Fruit fly (Drosophila melanogaster) whole organism, wandering third instar larva: ENCODE results near the gene CG32625.

ENCODE experiments used
- GATAd ChIP-seq: sonication (Bioruptor generic); optimal IDR thresholded peaks from 2 replicates; lab custom pipeline; 2016; ENCODE audit warnings: missing biosample characterization, missing genetic modification characterization
- Hr78 ChIP-seq: fragments of >200 bp; optimal IDR thresholded peaks from 2 replicates; lab custom pipeline; 2017; ENCODE audit warnings: missing biosample characterization, missing genetic modification characterization
- Myc ChIP-seq: fragments of >200 bp; optimal IDR thresholded peaks from 2 replicates; lab custom pipeline; 2017
- psq ChIP-seq: fragments of 200-800 bp; sonication (Bioruptor generic); optimal IDR thresholded peaks from 3 replicates; lab custom pipeline; 2017; ENCODE audit warnings: missing biosample characterization, mild to moderate bottlenecking, missing genetic modification characterization, moderate library complexity
- usp ChIP-seq: fragments of >200 bp; optimal IDR thresholded peaks from 2 replicates; lab custom pipeline; 2017; ENCODE audit warnings: missing biosample characterization, missing genetic modification characterization

DNA sequence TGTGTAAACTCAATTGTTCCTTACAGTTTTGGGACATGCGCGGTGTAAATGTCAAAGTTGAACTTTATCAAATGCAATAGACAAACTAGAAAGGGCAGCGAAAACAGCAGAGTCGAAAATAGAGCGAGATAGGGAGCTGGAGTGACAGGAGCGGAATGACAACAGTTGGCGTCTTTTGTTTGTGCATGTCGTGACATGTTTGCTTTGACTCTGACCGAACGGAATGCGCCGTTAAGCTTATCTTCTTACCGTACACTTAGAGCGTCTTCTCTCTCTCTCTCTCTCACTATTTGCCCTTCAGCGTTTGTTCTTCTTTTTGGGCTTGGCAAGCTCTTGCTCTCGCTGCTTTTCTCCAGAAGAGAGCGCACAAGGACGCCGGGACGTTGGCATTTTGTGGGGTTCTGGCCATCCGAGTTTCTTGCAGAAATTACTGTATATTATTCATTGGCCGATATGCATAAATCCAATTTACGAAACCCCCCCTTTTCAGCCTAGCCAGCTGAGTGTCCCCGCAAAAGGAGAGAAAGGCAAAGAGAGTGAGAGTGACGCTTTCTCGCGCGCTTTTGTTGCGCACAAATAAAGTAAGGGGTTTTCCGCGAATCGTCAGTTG lies 5.2 kb upstream of the CG32625 start:
- TF ChIP-seq Myc (lab: Kevin White, UChicago) (no peak), GATAd (GFP tag; lab: Kevin White, UChicago) (no peak), psq (GFP tag; lab: Kevin White, UChicago) (no peak), usp (GFP tag; lab: Kevin White, UChicago) (no peak), Hr78 (GFP tag; lab: Kevin White, UChicago) (no peak)
